Worm (Caenorhabditis elegans) whole organism, L3 larva: Measurements from ENCODE around the gene spr-1.

ENCODE experiments used
- R02D3.7 ChIP-seq: fragments of 150-350 bp; optimal IDR thresholded peaks from 2 replicates; lab custom pipeline; 2014; ENCODE audit warnings: missing biosample characterization, missing genetic modification characterization
- ZK546.5 ChIP-seq: sonication (generic microtip); optimal IDR thresholded peaks from 2 replicates; lab custom pipeline; 2017; ENCODE audit warnings: missing biosample characterization, missing genetic modification characterization
- aly-2 ChIP-seq: fragments of 150-350 bp; optimal IDR thresholded peaks from 2 replicates; lab custom pipeline; 2014; ENCODE audit warnings: missing biosample characterization, missing genetic modification characterization
- ceh-16 ChIP-seq: sonication (generic microtip); optimal IDR thresholded peaks from 2 replicates; lab custom pipeline; 2017; ENCODE audit warnings: missing biosample characterization, missing genetic modification characterization
- ceh-82 ChIP-seq: fragments of 150-350 bp; optimal IDR thresholded peaks from 2 replicates; lab custom pipeline; 2014; ENCODE audit warnings: missing biosample characterization, missing genetic modification characterization
- ceh-9 ChIP-seq: sonication (generic microtip); optimal IDR thresholded peaks from 2 replicates; lab custom pipeline; 2018; ENCODE audit warnings: missing biosample characterization, missing genetic modification characterization
- egl-27 ChIP-seq: sonication (generic microtip); optimal IDR thresholded peaks from 4 replicates; lab custom pipeline; 2017; ENCODE audit warnings: missing biosample characterization, missing genetic modification reagents, missing genetic modification characterization
- elt-2 ChIP-seq: sonication (generic microtip); optimal IDR thresholded peaks from 2 replicates; lab custom pipeline; 2016; ENCODE audit warnings: missing genetic modification reagents, mild to moderate bottlenecking, missing genetic modification characterization, missing compliant biosample characterization
- elt-3 ChIP-seq, 3 experiments: fragments of 150-350 bp in 1 of 3; sonication (generic microtip) in 2 of 3; optimal IDR thresholded peaks; 2 replicates in 2 of 3; 4 replicates in 1 of 3; lab custom pipeline; 2014 to 2017; ENCODE audit warnings: missing biosample characterization in 3 of 3, missing genetic modification characterization in 3 of 3
- eor-1 ChIP-seq, 2 experiments: fragments of 150-350 bp; optimal IDR thresholded peaks; 2 replicates each; lab custom pipeline; 2014 to 2018; ENCODE audit warnings: missing biosample characterization in 2 of 2, missing genetic modification characterization in 2 of 2
- fos-1 ChIP-seq: fragments of 150-350 bp; optimal IDR thresholded peaks from 2 replicates; lab custom pipeline; 2014; ENCODE audit warnings: missing biosample characterization, missing genetic modification characterization
- jun-1 ChIP-seq: fragments of 150-350 bp; optimal IDR thresholded peaks from 2 replicates; lab custom pipeline; 2014; ENCODE audit warnings: missing biosample characterization, missing genetic modification reagents, missing genetic modification characterization
- lin-15B ChIP-seq: fragments of 150-350 bp; optimal IDR thresholded peaks from 2 replicates; lab custom pipeline; 2014; ENCODE audit warnings: missing biosample characterization, missing genetic modification characterization
- lsy-12 ChIP-seq: sonication (generic microtip); optimal IDR thresholded peaks from 2 replicates; lab custom pipeline; 2016; ENCODE audit warnings: mild to moderate bottlenecking, missing genetic modification characterization, missing compliant biosample characterization
- mdl-1 ChIP-seq: fragments of 150-350 bp; optimal IDR thresholded peaks from 2 replicates; lab custom pipeline; 2014; ENCODE audit warnings: missing biosample characterization, missing genetic modification characterization
- mml-1 ChIP-seq: fragments of 150-350 bp; sonication (generic microtip); optimal IDR thresholded peaks from 3 replicates; lab custom pipeline; 2014; ENCODE audit warnings: missing biosample characterization, missing genetic modification characterization
- nfya-1 ChIP-seq: sonication (generic microtip); optimal IDR thresholded peaks from 2 replicates; lab custom pipeline; 2017; ENCODE audit warnings: missing genetic modification characterization, mild to moderate bottlenecking, missing compliant biosample characterization, antibody characterized with exemption, moderate library complexity; ENCODE audit not compliant: insufficient read depth
- nhr-11 ChIP-seq: fragments of 150-350 bp; optimal IDR thresholded peaks from 2 replicates; lab custom pipeline; 2014; ENCODE audit warnings: missing biosample characterization, missing genetic modification characterization
- nhr-23 ChIP-seq: fragments of 150-350 bp; optimal IDR thresholded peaks from 2 replicates; lab custom pipeline; 2014; ENCODE audit warnings: missing biosample characterization, missing genetic modification reagents, missing genetic modification characterization
- nhr-237 ChIP-seq: fragments of 150-350 bp; optimal IDR thresholded peaks from 2 replicates; lab custom pipeline; 2014; ENCODE audit warnings: missing biosample characterization, missing genetic modification characterization
- nhr-25 ChIP-seq: sonication (generic microtip); optimal IDR thresholded peaks from 2 replicates; lab custom pipeline; 2017; ENCODE audit warnings: missing biosample characterization, missing genetic modification characterization
- nhr-28 ChIP-seq: fragments of 150-350 bp; optimal IDR thresholded peaks from 2 replicates; lab custom pipeline; 2014; ENCODE audit warnings: missing biosample characterization, missing genetic modification characterization
- nhr-67 ChIP-seq: fragments of 150-350 bp; optimal IDR thresholded peaks from 2 replicates; lab custom pipeline; 2014; ENCODE audit warnings: missing biosample characterization, missing genetic modification characterization
- nhr-76 ChIP-seq: fragments of 150-350 bp; sonication (generic microtip); optimal IDR thresholded peaks from 5 replicates; lab custom pipeline; 2014; ENCODE audit warnings: missing biosample characterization, missing genetic modification characterization
- nhr-77 ChIP-seq: fragments of 150-350 bp; optimal IDR thresholded peaks from 2 replicates; lab custom pipeline; 2014; ENCODE audit warnings: missing biosample characterization, missing genetic modification characterization
- pha-4 ChIP-seq: fragments of 150-350 bp; optimal IDR thresholded peaks from 2 replicates; lab custom pipeline; 2014; ENCODE audit warnings: missing biosample characterization, missing genetic modification reagents, missing genetic modification characterization
- pqm-1 ChIP-seq: fragments of 150-350 bp; optimal IDR thresholded peaks from 2 replicates; lab custom pipeline; 2017; ENCODE audit warnings: missing biosample characterization, missing genetic modification characterization, inconsistent platforms
- sea-2 ChIP-seq: fragments of 150-350 bp; sonication (generic microtip); optimal IDR thresholded peaks from 4 replicates; lab custom pipeline; 2014; ENCODE audit warnings: missing biosample characterization, missing genetic modification reagents, missing genetic modification characterization
- skn-1 ChIP-seq: fragments of 150-350 bp; optimal IDR thresholded peaks from 2 replicates; lab custom pipeline; 2014; ENCODE audit warnings: missing biosample characterization, missing genetic modification characterization
- snpc-4 ChIP-seq: fragments of 150-350 bp; optimal IDR thresholded peaks from 2 replicates; lab custom pipeline; 2014; ENCODE audit warnings: missing biosample characterization, missing genetic modification characterization
- unc-39 ChIP-seq: sonication (generic microtip); optimal IDR thresholded peaks from 4 replicates; lab custom pipeline; 2017; ENCODE audit warnings: missing biosample characterization, missing genetic modification characterization
- unc-62 ChIP-seq: fragments of 150-350 bp; sonication (generic microtip); optimal IDR thresholded peaks from 4 replicates; lab custom pipeline; 2014; ENCODE audit warnings: missing biosample characterization, missing genetic modification reagents, missing genetic modification characterization
- zag-1 ChIP-seq: fragments of 150-350 bp; optimal IDR thresholded peaks from 2 replicates; lab custom pipeline; 2014; ENCODE audit warnings: missing biosample characterization, missing genetic modification characterization
- ztf-4 ChIP-seq: fragments of 150-350 bp; optimal IDR thresholded peaks from 2 replicates; lab custom pipeline; 2014; ENCODE audit warnings: missing biosample characterization, missing genetic modification characterization

The spr-1 gene

DNA sequence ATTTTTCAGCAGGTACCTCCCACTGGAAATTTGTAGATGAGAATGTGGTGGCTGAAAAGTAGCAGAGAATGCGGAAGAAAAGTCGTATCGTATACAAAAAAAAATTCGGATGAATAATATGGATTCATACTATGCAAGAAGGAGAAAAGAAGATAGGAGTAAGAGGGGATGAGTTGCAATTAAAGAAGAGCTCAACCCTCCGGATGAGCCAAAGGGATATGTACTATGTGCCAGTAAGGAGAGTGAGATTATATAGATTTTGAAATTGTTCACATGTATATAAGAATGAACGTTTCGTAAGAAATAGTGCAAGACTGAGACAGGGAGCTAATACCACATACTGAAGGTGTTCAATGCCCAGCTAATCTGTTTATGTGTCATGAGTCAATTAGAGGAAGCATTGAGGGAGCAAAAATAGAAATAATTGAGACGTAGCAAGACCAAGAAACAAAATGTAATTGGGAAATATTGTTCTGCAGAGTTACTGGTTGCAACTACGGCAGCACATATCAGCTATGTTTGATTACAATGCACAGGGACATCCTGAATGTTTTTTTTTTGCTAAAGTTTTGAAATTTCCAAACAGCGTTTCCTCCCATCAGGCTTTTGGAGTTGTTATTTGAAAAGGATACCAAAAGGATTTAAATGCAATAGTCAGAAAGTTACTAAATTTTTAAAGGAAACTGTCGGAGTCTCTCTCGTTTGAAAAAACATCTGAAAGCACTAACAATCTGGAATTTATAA, 39.2 kb upstream of the spr-1 start, which contains the start of gene F20D6.8:
Gene F20D6.8, minus strand, starts transcription at position 51 of the 744 bp plus-strand sequence.
- TF ChIP-seq nhr-237 (tag; lab: Kevin White, UChicago) (no peak), nhr-76 (tag; lab: Kevin White, UChicago) (no peak), zag-1 (tag; lab: Kevin White, UChicago) (no peak), unc-39 (tag; lab: Kevin White, UChicago) (no peak), unc-62 (GFP tag; lab: Kevin White, UChicago) (no peak), lsy-12 (tag; lab: Kevin White, UChicago) (no peak), nfya-1 (tag; lab: Kevin White, UChicago) (no peak), snpc-4 (tag; lab: Kevin White, UChicago) (no peak), R02D3.7 (no peak), elt-3 (tag; optimal IDR thresholded peaks at IDR 0.05; lab: Kevin White, UChicago) (no peak), skn-1 (tag; lab: Kevin White, UChicago) (no peak), ceh-16 (tag; lab: Kevin White, UChicago) (no peak), lin-15B (tag; lab: Kevin White, UChicago) (no peak), ceh-9 (tag; lab: Kevin White, UChicago) (no peak), pha-4 (tag; lab: Kevin White, UChicago) (no peak), egl-27 (tag; lab: Kevin White, UChicago) (no peak), fos-1 (no peak), mml-1 (tag; lab: Kevin White, UChicago) (no peak)

DNA sequence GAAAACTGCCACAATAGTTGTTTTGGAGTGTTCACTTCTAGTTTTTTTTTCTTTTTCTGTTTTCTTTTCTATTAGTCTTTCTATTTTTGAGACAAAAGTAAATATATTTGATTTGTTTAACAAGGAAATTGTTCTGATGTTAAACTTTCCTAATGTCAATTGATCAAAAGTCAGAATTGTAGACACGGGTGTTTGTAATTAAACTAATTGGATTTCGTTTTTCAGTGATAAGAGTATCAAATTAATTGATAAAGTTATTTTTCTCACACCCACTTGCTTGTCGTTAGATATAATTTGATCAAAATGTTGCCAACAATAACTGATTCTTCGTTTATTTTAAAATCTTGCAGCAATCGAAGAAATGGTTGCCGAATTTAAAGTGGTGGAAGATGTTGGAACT, 34.0 kb upstream of the spr-1 start:
- TF ChIP-seq nhr-11 (no peak), pha-4 (tag; lab: Kevin White, UChicago) (peak; percentile 7)

DNA sequence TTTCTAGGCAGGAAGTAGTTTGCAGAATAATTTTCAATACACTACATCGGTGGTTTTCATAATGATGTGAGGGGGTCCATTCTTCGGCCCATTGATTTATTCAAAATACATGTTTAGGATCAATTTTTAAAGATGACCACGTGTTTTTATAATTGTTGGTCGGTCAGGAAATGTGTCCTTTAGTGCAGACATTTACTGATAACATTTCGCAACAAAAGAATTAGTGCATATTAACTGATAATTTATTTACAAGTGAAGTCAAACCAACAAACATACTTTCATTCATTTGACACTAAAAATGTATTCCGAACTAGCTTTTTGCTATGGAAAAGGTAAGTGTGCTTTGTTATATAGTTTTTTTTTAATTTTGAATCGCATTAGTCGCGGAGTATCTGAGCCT, 32.5 kb upstream of the spr-1 start, which contains the start of gene F20D6.5:
Gene F20D6.5, plus strand, starts transcription at position 259 of the 400 bp plus-strand sequence.
- TF ChIP-seq pqm-1 (tag; lab: Kevin White, UChicago) (peak; percentile 83), elt-2 (tag; lab: Kevin White, UChicago) (peak; percentile 61), nhr-77 (tag; lab: Kevin White, UChicago) (no peak)

DNA sequence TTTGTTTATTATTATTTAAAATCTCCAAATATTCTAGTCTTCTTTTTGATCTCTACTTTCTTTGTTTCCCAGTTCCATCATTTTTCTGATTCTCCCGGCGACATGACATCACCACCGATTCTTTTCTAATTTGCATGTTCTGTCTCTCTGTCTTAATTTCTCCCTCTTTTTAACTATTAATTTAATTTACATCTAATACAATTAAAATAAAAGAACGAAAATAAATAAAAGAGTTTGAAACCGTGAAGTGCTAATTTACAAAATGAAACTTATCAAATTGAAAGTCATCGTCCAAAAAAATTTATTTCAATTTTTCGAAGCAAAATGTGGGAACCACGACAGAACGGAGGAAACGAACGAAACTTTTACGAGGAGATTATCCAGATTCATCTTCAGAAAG, 30.5 kb upstream of the spr-1 start, which contains the start of gene F20D6.6:
Gene F20D6.6, plus strand, starts transcription at position 301 of the 400 bp plus-strand sequence.
- no peak for TF ChIP-seq nhr-67 (tag; lab: Kevin White, UChicago)
- no peak for TF ChIP-seq lin-15B (tag; lab: Kevin White, UChicago)
- no peak for TF ChIP-seq pha-4 (tag; lab: Kevin White, UChicago)
- no peak for TF ChIP-seq ZK546.5 (tag; lab: Kevin White, UChicago)
- no peak for TF ChIP-seq unc-62 (GFP tag; lab: Kevin White, UChicago)
- TF ChIP-seq nhr-28: no peak
- TF ChIP-seq jun-1 (tag; lab: Kevin White, UChicago): no peak
- TF ChIP-seq sea-2 (GFP tag; lab: Kevin White, UChicago): no peak
- no peak for TF ChIP-seq aly-2 (tag; lab: Kevin White, UChicago)

DNA sequence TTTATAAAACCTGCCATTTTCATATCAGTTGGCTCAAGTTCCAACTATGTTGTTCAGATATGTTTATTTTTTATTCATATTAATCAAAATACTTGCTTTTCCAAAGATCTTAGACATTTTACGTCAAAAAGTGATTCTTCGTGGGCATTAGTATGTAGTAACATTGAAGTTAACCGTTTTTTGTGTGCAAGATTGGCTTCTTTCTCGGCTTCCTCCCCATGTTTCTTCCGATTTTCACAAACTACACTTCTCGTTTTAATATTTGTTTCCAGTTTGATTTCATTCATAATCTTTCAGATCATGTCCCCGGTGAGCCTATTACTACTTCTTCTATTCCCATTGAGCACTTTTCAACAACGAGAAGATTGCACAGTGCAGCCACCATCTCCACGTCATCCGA, 28.3 kb upstream of the spr-1 start, which contains the start of gene sul-2:
Gene sul-2, plus strand, starts transcription at position 301 of the 400 bp plus-strand sequence.
- TF ChIP-seq R02D3.7 (no peak), mdl-1 (tag; lab: Kevin White, UChicago) (no peak), zag-1 (tag; lab: Kevin White, UChicago) (no peak), fos-1 (no peak), nhr-25 (tag; lab: Kevin White, UChicago) (no peak), unc-39 (tag; lab: Kevin White, UChicago) (no peak), ceh-82 (tag; lab: Kevin White, UChicago) (no peak), nhr-76 (tag; lab: Kevin White, UChicago) (no peak), nhr-23 (no peak), eor-1 (tag; optimal IDR thresholded peaks at IDR 0.05; lab: Kevin White, UChicago) (no peak), pha-4 (tag; lab: Kevin White, UChicago) (no peak), ztf-4 (tag; lab: Kevin White, UChicago) (no peak), elt-3 (tag; optimal IDR thresholded peaks at IDR 0.05; lab: Kevin White, UChicago) (no peak), elt-2 (tag; lab: Kevin White, UChicago) (no peak), nfya-1 (tag; lab: Kevin White, UChicago) (no peak), snpc-4 (tag; lab: Kevin White, UChicago) (no peak)
